Worm (Caenorhabditis elegans): Measurements from ENCODE around the gene unc-104.

Gene unc-104

ce11 chrII:7060202-7060601, 65.4 kb downstream of the unc-104 start:
- no peak for TF ChIP-seq ama-1 (optimal IDR thresholded peaks at IDR 0.05)
- TF ChIP-seq dmd-4 (tag; optimal IDR thresholded peaks at IDR 0.05), result no peak
- peak; percentile 29 for TF ChIP-seq gmeb-1 (tag; optimal IDR thresholded peaks at IDR 0.05)
- no peak for TF ChIP-seq ztf-1 (GFP tag; conservative IDR thresholded peaks at IDR 0.05)
- TF ChIP-seq skn-1 (tag; optimal IDR thresholded peaks at IDR 0.05), result peak; percentile 92
- TF ChIP-seq nhr-6 (tag; optimal IDR thresholded peaks at IDR 0.05), result no peak
- no peak for TF ChIP-seq unc-39 (tag; optimal IDR thresholded peaks at IDR 0.05)
- no peak for TF ChIP-seq elt-3 (tag; optimal IDR thresholded peaks at IDR 0.05)
- peak; percentile 55 for TF ChIP-seq F13H6.1 (tag; optimal IDR thresholded peaks at IDR 0.05)
- peak; percentile 65 for TF ChIP-seq sma-9 (GFP tag; optimal IDR thresholded peaks at IDR 0.05)
- no peak for TF ChIP-seq sma-9 (tag; optimal IDR thresholded peaks at IDR 0.05)
- TF ChIP-seq crh-2 (tag; optimal IDR thresholded peaks at IDR 0.05), result peak; percentile 58
- TF ChIP-seq unc-55 (GFP tag; optimal IDR thresholded peaks at IDR 0.05), result no peak
- TF ChIP-seq sma-3 (GFP tag; optimal IDR thresholded peaks at IDR 0.05), result peak; percentile 14
- no peak for TF ChIP-seq lin-13 (GFP tag; optimal IDR thresholded peaks at IDR 0.05)
- no peak for TF ChIP-seq unc-62 (GFP tag; optimal IDR thresholded peaks at IDR 0.05)
- TF ChIP-seq C34F6.9 (tag; optimal IDR thresholded peaks at IDR 0.05), result no peak
- TF ChIP-seq egl-27 (tag; optimal IDR thresholded peaks at IDR 0.05), result no peak
- TF ChIP-seq nhr-10 (tag; optimal IDR thresholded peaks at IDR 0.05), result no peak
- no peak for TF ChIP-seq mbf-1 (tag; optimal IDR thresholded peaks at IDR 0.05)
- peak; percentile 83 for TF ChIP-seq fos-1 (tag; optimal IDR thresholded peaks at IDR 0.05)
- TF ChIP-seq mdl-1 (tag; optimal IDR thresholded peaks at IDR 0.05), result no peak
- TF ChIP-seq lsy-2 (tag; optimal IDR thresholded peaks at IDR 0.05), result peak in 1 of 2 experiments; percentile 7
- TF ChIP-seq mab-5 (tag; optimal IDR thresholded peaks at IDR 0.05), result no peak
- TF ChIP-seq lin-39 (tag; optimal IDR thresholded peaks at IDR 0.05), result no peak
- TF ChIP-seq nhr-237 (tag; optimal IDR thresholded peaks at IDR 0.05), result no peak
- TF ChIP-seq ZK546.5 (tag; optimal IDR thresholded peaks at IDR 0.05), result no peak
- TF ChIP-seq ztf-4 (tag; optimal IDR thresholded peaks at IDR 0.05), result no peak
- no peak for TF ChIP-seq R02D3.7 (tag; optimal IDR thresholded peaks at IDR 0.05)
- no peak for TF ChIP-seq elt-1 (tag; optimal IDR thresholded peaks at IDR 0.05)
- no peak for TF ChIP-seq blmp-1 (tag; optimal IDR thresholded peaks at IDR 0.05; ENCODE audit: insufficient read depth)
- no peak for TF ChIP-seq peb-1 (tag; optimal IDR thresholded peaks at IDR 0.05)
- no peak for TF ChIP-seq ceh-16 (tag; optimal IDR thresholded peaks at IDR 0.05)
- TF ChIP-seq snpc-4 (tag; optimal IDR thresholded peaks at IDR 0.05), result no peak
- TF ChIP-seq nhr-11 (tag; optimal IDR thresholded peaks at IDR 0.05), result no peak
- peak; percentile 76 for TF ChIP-seq nhr-129 (tag; optimal IDR thresholded peaks at IDR 0.05)
- TF ChIP-seq ceh-82 (tag; optimal IDR thresholded peaks at IDR 0.05), result no peak

All from whole organism, L2 larva.